Worm (Caenorhabditis elegans): ENCODE measurements around the gene nhr-153.

DNA sequence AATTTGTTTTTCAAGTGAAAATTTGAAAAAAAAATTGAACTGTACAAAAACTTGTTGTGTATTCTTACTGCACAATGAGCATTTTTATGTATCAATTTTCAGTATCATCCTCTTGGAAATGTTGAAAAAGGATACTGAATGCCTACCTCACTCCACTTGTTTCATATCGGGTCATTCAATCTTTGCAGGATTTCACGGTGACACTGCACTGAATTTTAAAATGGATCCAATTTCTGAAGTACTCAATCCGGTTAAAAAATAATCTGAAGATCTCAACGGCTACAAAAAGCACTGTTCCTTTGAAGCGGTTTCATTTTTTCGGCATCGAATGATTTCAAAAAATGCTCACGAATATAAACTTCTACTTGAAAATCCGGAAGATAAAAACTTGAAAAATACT is 33.9 kb downstream of the nhr-153 start:
- no peak for TF ChIP-seq pqm-1 (tag; optimal IDR thresholded peaks at IDR 0.05)
- no peak for TF ChIP-seq nfya-1 (tag; optimal IDR thresholded peaks at IDR 0.05; ENCODE audit: insufficient read depth)
- no peak for TF ChIP-seq ceh-9 (tag; optimal IDR thresholded peaks at IDR 0.05)
- no peak for TF ChIP-seq unc-62 (GFP tag; optimal IDR thresholded peaks at IDR 0.05)
- no peak for TF ChIP-seq fos-1 (tag; optimal IDR thresholded peaks at IDR 0.05)
- no peak for TF ChIP-seq eor-1 (tag; optimal IDR thresholded peaks at IDR 0.05)
- TF ChIP-seq elt-3 (tag; optimal IDR thresholded peaks at IDR 0.05): no peak
- no peak for TF ChIP-seq skn-1 (tag; optimal IDR thresholded peaks at IDR 0.05)
- TF ChIP-seq lin-39 (tag; optimal IDR thresholded peaks at IDR 0.05): no peak
- TF ChIP-seq unc-39 (tag; optimal IDR thresholded peaks at IDR 0.05): no peak
- TF ChIP-seq nhr-76 (tag; optimal IDR thresholded peaks at IDR 0.05): no peak
- no peak for TF ChIP-seq ztf-4 (tag; optimal IDR thresholded peaks at IDR 0.05)
- no peak for TF ChIP-seq nhr-23 (tag; optimal IDR thresholded peaks at IDR 0.05)
- TF ChIP-seq fkh-10 (GFP tag; optimal IDR thresholded peaks at IDR 0.05): no peak
